Worm (Caenorhabditis elegans): ENCODE data around the gene F33D4.6.

Gene F33D4.6

ce11 chrIV:7717916-7718315 is at the start of gene F33D4.6:
TSS of gene F33D4.6 (minus strand) at chrIV:7718016.
- TF ChIP-seq F13C5.2 (tag; optimal IDR thresholded peaks at IDR 0.05): no peak
- no peak for TF ChIP-seq hnd-1 (tag; optimal IDR thresholded peaks at IDR 0.05)
- TF ChIP-seq ceh-13 (GFP tag; optimal IDR thresholded peaks at IDR 0.05): no peak
- no peak for TF ChIP-seq sea-1 (GFP tag; conservative IDR thresholded peaks at IDR 0.05)
- TF ChIP-seq scrt-1 (GFP tag; IDR thresholded peaks at IDR 0.05): no peak
- no peak for TF ChIP-seq tra-4 (tag; optimal IDR thresholded peaks at IDR 0.05)
- TF ChIP-seq hmg-4 (GFP tag; optimal IDR thresholded peaks at IDR 0.05): no peak
- TF ChIP-seq ceh-36 (tag; optimal IDR thresholded peaks at IDR 0.05): no peak
- TF ChIP-seq B0310.2 (tag; optimal IDR thresholded peaks at IDR 0.05): no peak
- no peak for TF ChIP-seq pes-1 (GFP tag; IDR thresholded peaks at IDR 0.05)
- no peak for TF ChIP-seq ama-1 (optimal IDR thresholded peaks at IDR 0.05)
- TF ChIP-seq tbx-11 (GFP tag; IDR thresholded peaks at IDR 0.05): no peak
- TF ChIP-seq flt-1 (GFP tag; IDR thresholded peaks at IDR 0.05): no peak
- no peak for TF ChIP-seq hmbx-1 (tag; optimal IDR thresholded peaks at IDR 0.05)
- no peak for TF ChIP-seq ets-7 (tag; optimal IDR thresholded peaks at IDR 0.05)
- TF ChIP-seq aly-1 (tag; optimal IDR thresholded peaks at IDR 0.05): no peak

- TF ChIP-seq hmg-4 (GFP tag; optimal IDR thresholded peaks at IDR 0.05): no peak
- TF ChIP-seq ama-1 (optimal IDR thresholded peaks at IDR 0.05): no peak
- TF ChIP-seq ceh-36 (tag; optimal IDR thresholded peaks at IDR 0.05): no peak
- no peak for TF ChIP-seq F13C5.2 (tag; optimal IDR thresholded peaks at IDR 0.05)
- TF ChIP-seq tbx-11 (GFP tag; IDR thresholded peaks at IDR 0.05): no peak
- TF ChIP-seq B0310.2 (tag; optimal IDR thresholded peaks at IDR 0.05): no peak
- TF ChIP-seq hnd-1 (tag; optimal IDR thresholded peaks at IDR 0.05): no peak
- no peak for TF ChIP-seq pes-1 (GFP tag; IDR thresholded peaks at IDR 0.05)
- no peak for TF ChIP-seq sea-1 (GFP tag; conservative IDR thresholded peaks at IDR 0.05)
- TF ChIP-seq ceh-13 (GFP tag; optimal IDR thresholded peaks at IDR 0.05): no peak
- no peak for TF ChIP-seq aly-1 (tag; optimal IDR thresholded peaks at IDR 0.05)
- TF ChIP-seq ets-7 (tag; optimal IDR thresholded peaks at IDR 0.05): no peak
- no peak for TF ChIP-seq hmbx-1 (tag; optimal IDR thresholded peaks at IDR 0.05)
- no peak for TF ChIP-seq scrt-1 (GFP tag; IDR thresholded peaks at IDR 0.05)
Measured at ce11 chrIV:7764319-7764718, 46.5 kb upstream of the F33D4.6 start.

ce11 chrIV:7763748-7764147 is 45.9 kb upstream of the F33D4.6 start, which contains the start of the genes C46A5.6 and C46A5.1:
TSS of gene C46A5.6 (minus strand) at chrIV:7763848.
TSS of gene C46A5.1 (plus strand) at chrIV:7763931.
- no peak for TF ChIP-seq flt-1 (GFP tag; IDR thresholded peaks at IDR 0.05)
- TF ChIP-seq sea-1 (GFP tag; conservative IDR thresholded peaks at IDR 0.05): no peak
- TF ChIP-seq ets-7 (tag; optimal IDR thresholded peaks at IDR 0.05): no peak
- TF ChIP-seq ama-1 (optimal IDR thresholded peaks at IDR 0.05): no peak
- no peak for TF ChIP-seq B0310.2 (tag; optimal IDR thresholded peaks at IDR 0.05)
- no peak for TF ChIP-seq ceh-36 (tag; optimal IDR thresholded peaks at IDR 0.05)
- no peak for TF ChIP-seq aly-1 (tag; optimal IDR thresholded peaks at IDR 0.05)
- no peak for TF ChIP-seq tbx-11 (GFP tag; IDR thresholded peaks at IDR 0.05)
- no peak for TF ChIP-seq hmbx-1 (tag; optimal IDR thresholded peaks at IDR 0.05)
- no peak for TF ChIP-seq hnd-1 (tag; optimal IDR thresholded peaks at IDR 0.05)
- TF ChIP-seq scrt-1 (GFP tag; IDR thresholded peaks at IDR 0.05): no peak
- TF ChIP-seq tbx-37 (GFP tag; conservative IDR thresholded peaks at IDR 0.05): no peak
- no peak for TF ChIP-seq ceh-13 (GFP tag; optimal IDR thresholded peaks at IDR 0.05)
- no peak for TF ChIP-seq hmg-4 (GFP tag; optimal IDR thresholded peaks at IDR 0.05)

- TF ChIP-seq hmbx-1 (tag; optimal IDR thresholded peaks at IDR 0.05): no peak
- no peak for TF ChIP-seq ama-1 (optimal IDR thresholded peaks at IDR 0.05)
- TF ChIP-seq aly-1 (tag; optimal IDR thresholded peaks at IDR 0.05): no peak
- TF ChIP-seq scrt-1 (GFP tag; IDR thresholded peaks at IDR 0.05): no peak
- TF ChIP-seq tra-4 (tag; optimal IDR thresholded peaks at IDR 0.05): no peak
- no peak for TF ChIP-seq flt-1 (GFP tag; IDR thresholded peaks at IDR 0.05)
- no peak for TF ChIP-seq ceh-13 (GFP tag; optimal IDR thresholded peaks at IDR 0.05)
- TF ChIP-seq B0310.2 (tag; optimal IDR thresholded peaks at IDR 0.05): no peak
Measured at ce11 chrIV:7760117-7760516, 42.3 kb upstream of the F33D4.6 start, which contains the start of gene del-7. TSS of gene del-7 (plus strand) at chrIV:7760417.

ce11 chrIV:7759527-7759926 is 41.7 kb upstream of the F33D4.6 start, which contains the start of gene dsb-3:
TSS of gene dsb-3 (minus strand) at chrIV:7759627.
- TF ChIP-seq tbx-11 (GFP tag; IDR thresholded peaks at IDR 0.05): no peak
- TF ChIP-seq flt-1 (GFP tag; IDR thresholded peaks at IDR 0.05): no peak
- TF ChIP-seq sea-1 (GFP tag; conservative IDR thresholded peaks at IDR 0.05): no peak
- no peak for TF ChIP-seq hmg-4 (GFP tag; optimal IDR thresholded peaks at IDR 0.05)
- TF ChIP-seq ama-1 (optimal IDR thresholded peaks at IDR 0.05): no peak
- TF ChIP-seq pes-1 (GFP tag; IDR thresholded peaks at IDR 0.05): no peak

ce11 chrIV:7757245-7757644 is 39.4 kb upstream of the F33D4.6 start, which contains the start of gene C46A5.4:
TSS of gene C46A5.4 (minus strand) at chrIV:7757345.
- no peak for TF ChIP-seq tbx-37 (GFP tag; conservative IDR thresholded peaks at IDR 0.05)
- TF ChIP-seq B0310.2 (tag; optimal IDR thresholded peaks at IDR 0.05): no peak
- no peak for TF ChIP-seq F13C5.2 (tag; optimal IDR thresholded peaks at IDR 0.05)
- no peak for TF ChIP-seq ceh-13 (GFP tag; optimal IDR thresholded peaks at IDR 0.05)
- TF ChIP-seq aly-1 (tag; optimal IDR thresholded peaks at IDR 0.05): no peak
- TF ChIP-seq ama-1 (optimal IDR thresholded peaks at IDR 0.05): no peak
- TF ChIP-seq flt-1 (GFP tag; IDR thresholded peaks at IDR 0.05): no peak
- no peak for TF ChIP-seq hnd-1 (tag; optimal IDR thresholded peaks at IDR 0.05)
- TF ChIP-seq hmbx-1 (tag; optimal IDR thresholded peaks at IDR 0.05): no peak
- TF ChIP-seq ceh-36 (tag; optimal IDR thresholded peaks at IDR 0.05): no peak
- TF ChIP-seq hmg-4 (GFP tag; optimal IDR thresholded peaks at IDR 0.05): no peak
- TF ChIP-seq pes-1 (GFP tag; IDR thresholded peaks at IDR 0.05): no peak
- no peak for TF ChIP-seq tra-4 (tag; optimal IDR thresholded peaks at IDR 0.05)
- TF ChIP-seq sea-1 (GFP tag; conservative IDR thresholded peaks at IDR 0.05): no peak
- no peak for TF ChIP-seq ets-7 (tag; optimal IDR thresholded peaks at IDR 0.05)

- no peak for TF ChIP-seq tbx-37 (GFP tag; conservative IDR thresholded peaks at IDR 0.05)
- TF ChIP-seq ceh-13 (GFP tag; optimal IDR thresholded peaks at IDR 0.05): no peak
- no peak for TF ChIP-seq pes-1 (GFP tag; IDR thresholded peaks at IDR 0.05)
- TF ChIP-seq hnd-1 (tag; optimal IDR thresholded peaks at IDR 0.05): no peak
- TF ChIP-seq F13C5.2 (tag; optimal IDR thresholded peaks at IDR 0.05): no peak
- TF ChIP-seq tbx-11 (GFP tag; IDR thresholded peaks at IDR 0.05): no peak
Measured at ce11 chrIV:7754114-7754513, 36.3 kb upstream of the F33D4.6 start.
